Fruit fly (Drosophila melanogaster) whole organism, embryonic: Measurements from ENCODE around the gene MESR3.
A peak's percentile ranks its signal among the peaks of the same experiment; 100 is the strongest.

Experiments
- Bdp1 ChIP-seq: fragments of 200-800 bp; sonication (Bioruptor generic); optimal IDR thresholded peaks from 3 replicates; lab custom pipeline; 2016; ENCODE audit warnings: missing biosample characterization, missing genetic modification characterization
- CG10267 ChIP-seq: fragments of 200-800 bp; sonication (Bioruptor generic); optimal IDR thresholded peaks from 2 replicates; lab custom pipeline; 2018; ENCODE audit warnings: missing biosample characterization, mild to moderate bottlenecking, missing genetic modification characterization, moderate library complexity
- CG11695 ChIP-seq: fragments of 200-800 bp; sonication (Bioruptor generic); IDR thresholded peaks from 3 replicates; pipeline ENCODE4 v1.3.6; 2022; ENCODE audit warnings: missing biosample characterization, missing genetic modification characterization
- CG12391 ChIP-seq: fragments of 200-800 bp; sonication (Bioruptor generic); optimal IDR thresholded peaks from 3 replicates; lab custom pipeline; 2018; ENCODE audit warnings: missing biosample characterization, mild to moderate bottlenecking, missing genetic modification characterization, moderate library complexity
- CG14710 ChIP-seq: fragments of 200-800 bp; sonication (Bioruptor generic); optimal IDR thresholded peaks from 3 replicates; lab custom pipeline; 2019; ENCODE audit warnings: missing biosample characterization, mild to moderate bottlenecking, missing genetic modification characterization, moderate library complexity
- CG15514 ChIP-seq: fragments of 200-800 bp; sonication (Bioruptor generic); optimal IDR thresholded peaks from 3 replicates; lab custom pipeline; 2017; ENCODE audit warnings: missing biosample characterization, missing genetic modification characterization, mild to moderate bottlenecking, moderate library complexity, missing genetic modification reagents
- CG15601 ChIP-seq: fragments of 200-800 bp; sonication (Bioruptor generic); optimal IDR thresholded peaks from 3 replicates; lab custom pipeline; 2019; ENCODE audit warnings: missing biosample characterization, mild to moderate bottlenecking, missing genetic modification characterization, moderate library complexity
- CG1603 ChIP-seq: fragments of 200-800 bp; sonication (Bioruptor generic); optimal IDR thresholded peaks from 2 replicates; lab custom pipeline; 2019; ENCODE audit warnings: missing biosample characterization, mild to moderate bottlenecking, missing genetic modification characterization, moderate library complexity
- CG16815 ChIP-seq: fragments of 200-800 bp; sonication (Bioruptor generic); optimal IDR thresholded peaks from 3 replicates; lab custom pipeline; 2017; ENCODE audit warnings: missing biosample characterization, mild to moderate bottlenecking, missing genetic modification characterization
- CG16863 ChIP-seq: fragments of 200-800 bp; sonication (Bioruptor generic); optimal IDR thresholded peaks from 3 replicates; lab custom pipeline; 2016; ENCODE audit warnings: missing biosample characterization, missing genetic modification characterization
- CG3995 ChIP-seq: fragments of 200-800 bp; sonication (Bioruptor generic); optimal IDR thresholded peaks from 3 replicates; lab custom pipeline; 2016; ENCODE audit warnings: missing biosample characterization, missing genetic modification characterization
- CG4404 ChIP-seq: fragments of 200-800 bp; sonication (Bioruptor generic); IDR thresholded peaks from 2 replicates; pipeline ENCODE4 v1.3.6; 2022; ENCODE audit warnings: missing biosample characterization, missing genetic modification characterization
- CG6791 ChIP-seq: fragments of 200-800 bp; sonication (Bioruptor generic); IDR thresholded peaks from 3 replicates; pipeline ENCODE4 v1.3.6; 2022; ENCODE audit warnings: missing biosample characterization, missing genetic modification characterization; ENCODE audit not compliant: partially characterized antibody
- CG8359 ChIP-seq: fragments of 200-800 bp; sonication (Bioruptor generic); optimal IDR thresholded peaks from 2 replicates; lab custom pipeline; 2017; ENCODE audit warnings: missing biosample characterization, mild to moderate bottlenecking, missing genetic modification characterization, borderline replicate concordance
- CG8924 ChIP-seq: fragments of 200-800 bp; optimal IDR thresholded peaks from 3 replicates; lab custom pipeline; 2019; ENCODE audit warnings: missing biosample characterization, mild to moderate bottlenecking, missing genetic modification characterization, moderate library complexity
- CG9437 ChIP-seq: fragments of 200-800 bp; sonication (Bioruptor generic); optimal IDR thresholded peaks from 2 replicates; lab custom pipeline; 2018; ENCODE audit warnings: missing biosample characterization, mild to moderate bottlenecking, missing genetic modification characterization
- CG9797 ChIP-seq: fragments of 200-800 bp; sonication (Bioruptor generic); optimal IDR thresholded peaks from 3 replicates; lab custom pipeline; 2018; ENCODE audit warnings: missing biosample characterization, mild to moderate bottlenecking, missing genetic modification characterization
- Dbx ChIP-seq: fragments of 200-800 bp; sonication (Bioruptor generic); IDR thresholded peaks from 3 replicates; pipeline ENCODE4 v1.3.6; 2022; ENCODE audit warnings: missing biosample characterization, missing genetic modification characterization
- Dip2 ChIP-seq: fragments of 200-800 bp; sonication (Bioruptor generic); IDR thresholded peaks from 2 replicates; pipeline ENCODE4 v1.3.6; 2022; ENCODE audit warnings: missing biosample characterization, missing genetic modification characterization
- Dll ChIP-seq: fragments of 200-800 bp; sonication (Bioruptor generic); IDR thresholded peaks from 4 replicates; pipeline ENCODE4 v1.3.6; 2022; ENCODE audit warnings: missing biosample characterization, missing genetic modification characterization; ENCODE audit not compliant: partially characterized antibody
- Dp ChIP-seq: fragments of 200-800 bp; sonication (Bioruptor generic); optimal IDR thresholded peaks from 2 replicates; lab custom pipeline; 2018; ENCODE audit warnings: missing biosample characterization, mild to moderate bottlenecking, missing genetic modification characterization, moderate library complexity
- Gug ChIP-seq: fragments of 200-800 bp; sonication (Bioruptor generic); IDR thresholded peaks from 4 replicates; pipeline ENCODE4 v1.3.6; 2022; ENCODE audit warnings: missing biosample characterization, missing genetic modification characterization
- MBD-R2 ChIP-seq: fragments of 200-800 bp; sonication (Bioruptor generic); IDR thresholded peaks from 2 replicates; pipeline ENCODE4 v1.3.6; 2022; ENCODE audit warnings: missing biosample characterization, missing genetic modification characterization
- MESR4 ChIP-seq: fragments of 200-800 bp; sonication (Bioruptor generic); optimal IDR thresholded peaks from 2 replicates; lab custom pipeline; 2018; ENCODE audit warnings: missing biosample characterization, mild to moderate bottlenecking, missing genetic modification characterization, moderate library complexity
- Myb ChIP-seq: fragments of 200-800 bp; sonication (Bioruptor generic); optimal IDR thresholded peaks from 2 replicates; lab custom pipeline; 2016; ENCODE audit warnings: missing biosample characterization, missing genetic modification characterization
- Opbp ChIP-seq: fragments of 200-800 bp; sonication (Bioruptor generic); IDR thresholded peaks from 3 replicates; pipeline ENCODE4 v1.3.6; 2022; ENCODE audit warnings: missing biosample characterization, missing genetic modification characterization; ENCODE audit not compliant: partially characterized antibody
- Pdp1 ChIP-seq, 2 experiments: fragments of 200-800 bp; sonication (Bioruptor generic); optimal IDR thresholded peaks; 3 replicates each; lab custom pipeline; 2016; ENCODE audit warnings: missing biosample characterization in 2 of 2, missing genetic modification characterization in 2 of 2, mild to moderate bottlenecking in 1 of 2, moderate library complexity in 1 of 2
- amos ChIP-seq: fragments of 200-800 bp; sonication (Bioruptor generic); IDR thresholded peaks from 2 replicates; pipeline ENCODE4 v1.3.6; 2022; ENCODE audit warnings: missing biosample characterization, missing genetic modification characterization; ENCODE audit not compliant: partially characterized antibody
- ase ChIP-seq: fragments of 200-800 bp; sonication (Bioruptor generic); IDR thresholded peaks from 3 replicates; pipeline ENCODE4 v1.3.6; 2022; ENCODE audit warnings: missing biosample characterization, missing genetic modification characterization
- dimm ChIP-seq: fragments of 200-800 bp; sonication (Bioruptor generic); IDR thresholded peaks from 2 replicates; pipeline ENCODE4 v1.3.6; 2022; ENCODE audit warnings: missing biosample characterization, missing genetic modification characterization
- esg ChIP-seq: fragments of 200-800 bp; sonication (Bioruptor generic); conservative IDR thresholded peaks from 2 replicates; pipeline ENCODE4 v1.3.6; 2022; ENCODE audit warnings: missing biosample characterization, missing genetic modification characterization
- exex ChIP-seq: fragments of 200-800 bp; sonication (Bioruptor generic); optimal IDR thresholded peaks from 4 replicates; lab custom pipeline; 2018; ENCODE audit warnings: missing biosample characterization, mild to moderate bottlenecking, missing genetic modification characterization, moderate library complexity
- gfzf ChIP-seq: fragments of 200-800 bp; sonication (Bioruptor generic); optimal IDR thresholded peaks from 2 replicates; lab custom pipeline; 2016; ENCODE audit warnings: missing biosample characterization, mild to moderate bottlenecking, missing genetic modification characterization, moderate library complexity
- ham ChIP-seq: fragments of 200-800 bp; sonication (Bioruptor generic); IDR thresholded peaks from 2 replicates; pipeline ENCODE4 v1.3.6; 2022; ENCODE audit warnings: missing biosample characterization, missing genetic modification characterization
- hbn ChIP-seq: fragments of 200-800 bp; sonication (Bioruptor generic); IDR thresholded peaks from 2 replicates; pipeline ENCODE4 v1.3.6; 2022; ENCODE audit warnings: missing biosample characterization, missing genetic modification characterization; ENCODE audit not compliant: partially characterized antibody
- p53 ChIP-seq: fragments of 200-800 bp; sonication (Bioruptor generic); optimal IDR thresholded peaks from 2 replicates; lab custom pipeline; 2016; ENCODE audit warnings: missing biosample characterization, missing genetic modification characterization
- pros ChIP-seq: fragments of 200-800 bp; sonication (Bioruptor generic); optimal IDR thresholded peaks from 3 replicates; lab custom pipeline; 2019; ENCODE audit warnings: missing biosample characterization, mild to moderate bottlenecking, missing genetic modification characterization, moderate library complexity
- pzg ChIP-seq: fragments of 200-800 bp; sonication (Bioruptor generic); optimal IDR thresholded peaks from 3 replicates; lab custom pipeline; 2018; ENCODE audit warnings: missing biosample characterization, mild to moderate bottlenecking, missing genetic modification characterization, moderate library complexity
- row ChIP-seq: fragments of 200-800 bp; sonication (Bioruptor generic); IDR thresholded peaks from 3 replicates; pipeline ENCODE4 v1.3.6; 2022; ENCODE audit warnings: missing biosample characterization, missing genetic modification characterization
- sens ChIP-seq: fragments of 200-800 bp; sonication (Bioruptor generic); peaks from one replicate; lab custom pipeline; 2016; ENCODE audit warnings: missing biosample characterization, missing genetic modification characterization
- so ChIP-seq: fragments of 200-800 bp; sonication (Bioruptor generic); IDR thresholded peaks from 3 replicates; pipeline ENCODE4 v1.3.6; 2022; ENCODE audit warnings: missing biosample characterization, missing genetic modification characterization
- sr ChIP-seq: fragments of 200-800 bp; sonication (Bioruptor generic); IDR thresholded peaks from 3 replicates; pipeline ENCODE4 v1.3.6; 2022; ENCODE audit warnings: missing biosample characterization, missing genetic modification characterization
- sug ChIP-seq: fragments of 200-800 bp; optimal IDR thresholded peaks from 2 replicates; lab custom pipeline; 2019; ENCODE audit warnings: missing biosample characterization, mild to moderate bottlenecking, missing genetic modification characterization, moderate library complexity
- toy ChIP-seq: fragments of 200-800 bp; sonication (Bioruptor generic); IDR thresholded peaks from 2 replicates; pipeline ENCODE4 v1.3.6; 2022; ENCODE audit warnings: missing biosample characterization, missing genetic modification characterization
- unc-4 ChIP-seq: fragments of 200-800 bp; sonication (Bioruptor generic); IDR thresholded peaks from 2 replicates; pipeline ENCODE4 v1.3.6; 2022; ENCODE audit warnings: missing biosample characterization, missing genetic modification characterization; ENCODE audit not compliant: partially characterized antibody

The MESR3 gene

DNA sequence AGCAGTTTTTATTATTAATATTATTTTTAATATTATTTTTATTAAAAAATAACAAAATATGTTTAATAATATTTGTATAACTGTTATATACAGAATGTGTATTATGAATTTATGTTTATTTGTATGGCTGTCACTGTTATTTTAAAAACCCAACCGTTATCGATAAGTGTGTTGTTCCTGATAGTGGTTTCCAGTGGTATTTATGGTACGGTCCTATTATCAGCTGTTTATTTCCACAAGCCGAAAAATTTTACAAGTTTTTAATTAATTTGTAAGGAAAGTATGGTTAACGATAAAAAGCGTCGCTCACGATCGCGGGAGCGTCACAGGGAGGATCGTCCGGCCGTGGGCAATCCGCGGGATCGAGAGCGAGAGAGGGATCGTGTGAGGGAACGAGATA, 10.4 kb upstream of the MESR3 start, which contains the start of gene CG10333 (continued):
- TF ChIP-seq Pdp1 (GFP tag; optimal IDR thresholded peaks at IDR 0.05; lab: Kevin White, UChicago) (no peak), p53 (GFP tag; lab: Kevin White, UChicago) (no peak), pzg (GFP tag; lab: Kevin White, UChicago) (peak; percentile 61), CG10267 (peak; percentile 43), CG12391 (tag; lab: Kevin White, UChicago) (peak; percentile 0), CG8359 (GFP tag; lab: Kevin White, UChicago) (no peak), dimm (GFP tag; lab: Robert Waterston, UW) (no peak), exex (tag; lab: Kevin White, UChicago) (peak; percentile 3), ham (GFP tag; lab: Robert Waterston, UW) (no peak), toy (GFP tag; lab: Robert Waterston, UW) (no peak), MBD-R2 (peak; percentile 88), CG16815 (no peak), MESR4 (GFP tag; lab: Kevin White, UChicago) (peak; percentile 59), CG4404 (GFP tag; lab: Robert Waterston, UW) (no peak), Myb (peak; percentile 3), Dip2 (GFP tag; lab: Robert Waterston, UW) (no peak), sens (GFP tag; lab: Kevin White, UChicago) (no peak), Dbx (GFP tag; lab: Robert Waterston, UW) (no peak), gfzf (peak; percentile 71), CG9797 (peak; percentile 46), CG9437 (no peak), Gug (no peak), CG8924 (tag; lab: Kevin White, UChicago) (peak; percentile 7), CG15514 (GFP tag; lab: Kevin White, UChicago) (no peak), amos (0 out of 2 replicates have a peak, but pooled peaks have one; percentile 19), CG6791 (GFP tag; lab: Robert Waterston, UW) (0 out of 3 replicates have a peak, but pooled peaks have one; percentile 17), Dp (GFP tag; lab: Kevin White, UChicago) (peak; percentile 33), CG3995 (GFP tag; lab: Kevin White, UChicago) (peak; percentile 93), sr (GFP tag; lab: Robert Waterston, UW) (no peak), CG15601 (tag; lab: Kevin White, UChicago) (no peak), ase (GFP tag; lab: Robert Waterston, UW) (no peak), sug (tag; lab: Kevin White, UChicago) (no peak), CG1603 (tag; lab: Kevin White, UChicago) (peak; percentile 33), hbn (GFP tag; lab: Robert Waterston, UW) (0 out of 2 replicates have a peak, but pooled peaks have one; percentile 41), pros (GFP tag; lab: Kevin White, UChicago) (no peak), Opbp (no peak), CG14710 (tag; lab: Kevin White, UChicago) (peak; percentile 54), CG11695 (GFP tag; lab: Robert Waterston, UW) (no peak), Bdp1 (GFP tag; lab: Kevin White, UChicago) (no peak), CG16863 (GFP tag; lab: Kevin White, UChicago) (no peak), Dll (GFP tag; lab: Robert Waterston, UW) (0 out of 4 replicates have a peak, but pooled peaks have one; percentile 32), row (GFP tag; lab: Robert Waterston, UW) (peak; percentile 70), unc-4 (peak; percentile 30; the same call in 1 of the 2 replicates), so (GFP tag; lab: Robert Waterston, UW) (no peak), esg (GFP tag; lab: Robert Waterston, UW) (no peak)
